Worm (Caenorhabditis elegans): Measurements from ENCODE around the gene acr-3.

DNA sequence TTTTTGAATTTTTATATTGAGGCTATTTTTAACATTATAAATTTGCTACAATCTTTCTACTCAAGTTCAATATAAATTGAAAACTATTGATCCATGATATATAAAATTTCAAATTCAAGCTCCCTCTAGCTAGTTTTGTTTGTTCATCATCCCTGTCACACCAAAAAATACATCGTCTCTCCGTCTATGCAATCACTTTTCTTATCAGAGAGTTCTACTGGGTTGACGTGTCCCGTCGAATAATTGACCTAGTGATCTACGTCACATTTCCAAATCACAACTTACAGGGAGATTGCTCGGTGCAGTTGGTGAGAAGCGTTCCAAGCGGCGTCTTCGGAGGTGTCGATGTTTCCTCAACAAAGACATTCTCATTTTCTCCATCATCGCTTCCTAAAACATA is 51.9 kb downstream of the acr-3 start:
- TF ChIP-seq ztf-4 (tag; optimal IDR thresholded peaks at IDR 0.05) (no peak), mdl-1 (tag; optimal IDR thresholded peaks at IDR 0.05) (no peak), jun-1 (tag; optimal IDR thresholded peaks at IDR 0.05) (no peak), fkh-8 (tag; optimal IDR thresholded peaks at IDR 0.05) (no peak), elt-3 (tag; optimal IDR thresholded peaks at IDR 0.05) (no peak), ceh-82 (tag; optimal IDR thresholded peaks at IDR 0.05) (no peak), pqm-1 (tag; optimal IDR thresholded peaks at IDR 0.05) (no peak), nhr-28 (tag; optimal IDR thresholded peaks at IDR 0.05) (no peak), aly-2 (tag; optimal IDR thresholded peaks at IDR 0.05) (no peak), egl-27 (tag; optimal IDR thresholded peaks at IDR 0.05) (no peak), nhr-76 (tag; optimal IDR thresholded peaks at IDR 0.05) (no peak), pag-3 (tag; optimal IDR thresholded peaks at IDR 0.05; ENCODE audit: borderline replicate concordance, insufficient read depth) (no peak), egl-13 (tag; optimal IDR thresholded peaks at IDR 0.05) (no peak), ceh-90 (tag; optimal IDR thresholded peaks at IDR 0.05) (no peak)

Measured in whole organism, L1 larva.